Worm (Caenorhabditis elegans): ENCODE measurements around the gene fbxb-29.

DNA sequence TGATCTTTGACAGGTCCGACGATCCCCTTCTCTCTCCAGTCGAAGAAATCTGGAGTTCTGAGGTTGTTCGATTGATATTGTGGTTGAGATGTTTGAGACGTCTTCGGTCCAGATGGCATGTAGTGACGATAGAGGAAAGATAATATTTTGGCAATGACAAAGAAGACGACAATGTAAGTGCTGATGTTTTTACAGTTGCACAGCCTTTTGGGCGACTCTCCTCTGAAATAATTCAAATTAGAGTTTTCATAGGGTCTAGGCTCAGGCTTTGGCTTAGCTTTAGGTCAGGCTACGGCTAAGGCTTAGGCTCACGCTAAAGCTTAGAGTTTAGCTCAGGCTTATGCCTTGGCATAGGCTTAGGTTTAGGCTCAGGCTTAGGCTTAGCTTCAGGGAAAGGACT lies 37.4 kb downstream of the fbxb-29 start, which contains the start of gene C32B5.13:
- TF ChIP-seq ztf-29 (GFP tag; IDR thresholded peaks at IDR 0.05) (no peak), cog-1 (tag; optimal IDR thresholded peaks at IDR 0.05) (no peak), flt-1 (GFP tag; IDR thresholded peaks at IDR 0.05) (no peak), med-1 (GFP tag; optimal IDR thresholded peaks at IDR 0.05; ENCODE audit: insufficient read depth) (no peak), tab-1 (GFP tag; IDR thresholded peaks at IDR 0.05) (no peak), ztf-23 (GFP tag; IDR thresholded peaks at IDR 0.05) (no peak)
